Worm (Caenorhabditis elegans): ENCODE data around the gene gpa-12.

Gene gpa-12

ce11 chrX:9271886-9272285, 28.5 kb downstream of the gpa-12 start:
- TF ChIP-seq ZK185.1 (tag; optimal IDR thresholded peaks at IDR 0.05; ENCODE audit: poor library complexity, severe bottlenecking): peak; percentile 8
- peak; percentile 51 for TF ChIP-seq ets-4 (GFP tag; optimal IDR thresholded peaks at IDR 0.05)
- no peak for TF ChIP-seq ekl-4 (GFP tag; IDR thresholded peaks at IDR 0.05)
- no peak for TF ChIP-seq madf-10 (tag; optimal IDR thresholded peaks at IDR 0.05)
- peak; percentile 47 for TF ChIP-seq atf-7 (tag; optimal IDR thresholded peaks at IDR 0.05)
- peak; percentile 30; the same call in 1 of the 2 replicates for TF ChIP-seq hmg-1.2 (GFP tag; IDR thresholded peaks at IDR 0.05)
- TF ChIP-seq let-607 (tag; optimal IDR thresholded peaks at IDR 0.05): peak; percentile 65 to 84
- TF ChIP-seq snpc-1.1 (tag; optimal IDR thresholded peaks at IDR 0.05; ENCODE audit: insufficient read depth): no peak
- TF ChIP-seq nfyb-1 (GFP tag; IDR thresholded peaks at IDR 0.05): 0 out of 2 replicates have a peak, but pooled peaks have one; percentile 17
- no peak for TF ChIP-seq ceh-100 (GFP tag; IDR thresholded peaks at IDR 0.05)
- TF ChIP-seq nhr-80 (tag; optimal IDR thresholded peaks at IDR 0.05): peak; percentile 95
- peak; percentile 22 for TF ChIP-seq attf-5 (GFP tag; optimal IDR thresholded peaks at IDR 0.05)
- TF ChIP-seq ztf-22 (GFP tag; optimal IDR thresholded peaks at IDR 0.05): peak; percentile 1
- TF ChIP-seq ztf-26 (tag; optimal IDR thresholded peaks at IDR 0.05): peak; percentile 14

- TF ChIP-seq fkh-3 (tag; optimal IDR thresholded peaks at IDR 0.05) (no peak), mxl-1 (tag; optimal IDR thresholded peaks at IDR 0.05) (no peak), mcd-1 (GFP tag; IDR thresholded peaks at IDR 0.05) (no peak)
Observed at ce11 chrX:9274574-9274973, 31.2 kb downstream of the gpa-12 start, which contains the start of gene B0416.10. TSS of gene B0416.10 (minus strand) at chrX:9274674.

ce11 chrX:9278653-9279052, 35.3 kb downstream of the gpa-12 start, which contains the start of gene B0416.4:
TSS of gene B0416.4 (plus strand) at chrX:9278953.
- TF ChIP-seq let-526 (GFP tag; IDR thresholded peaks at IDR 0.05) (no peak), somi-1 (GFP tag; optimal IDR thresholded peaks at IDR 0.05) (no peak), attf-3 (GFP tag; conservative IDR thresholded peaks at IDR 0.05) (no peak), sptf-2 (GFP tag; optimal IDR thresholded peaks at IDR 0.05) (no peak), B0336.3 (GFP tag; IDR thresholded peaks at IDR 0.05) (no peak), tbx-9 (tag; optimal IDR thresholded peaks at IDR 0.05; ENCODE audit: borderline replicate concordance) (no peak), F57A8.1 (GFP tag; optimal IDR thresholded peaks at IDR 0.05) (no peak), madf-3 (GFP tag; IDR thresholded peaks at IDR 0.05) (no peak), snpc-1.1 (tag; optimal IDR thresholded peaks at IDR 0.05; ENCODE audit: insufficient read depth) (no peak), F37B4.10 (GFP tag; IDR thresholded peaks at IDR 0.05) (no peak), snpc-3.4 (tag; optimal IDR thresholded peaks at IDR 0.05) (no peak)

ce11 chrX:9283026-9283425, 39.7 kb downstream of the gpa-12 start, which contains the start of gene B0416.11:
TSS of gene B0416.11 (minus strand) at chrX:9283126.
- no peak for TF ChIP-seq ztf-18 (tag; optimal IDR thresholded peaks at IDR 0.05)

- TF ChIP-seq ztf-18 (tag; optimal IDR thresholded peaks at IDR 0.05): no peak
Observed at ce11 chrX:9291345-9291744, 48.0 kb downstream of the gpa-12 start, which contains the start of gene B0416.3. TSS of gene B0416.3 (plus strand) at chrX:9291645.

- TF ChIP-seq dox-1 (GFP tag; IDR thresholded peaks at IDR 0.05): no peak
- no peak for TF ChIP-seq snpc-1.1 (tag; optimal IDR thresholded peaks at IDR 0.05; ENCODE audit: insufficient read depth)
- TF ChIP-seq cebp-1 (GFP tag; IDR thresholded peaks at IDR 0.05): no peak
- peak; percentile 20 for TF ChIP-seq cebp-1 (tag; optimal IDR thresholded peaks at IDR 0.05)
- TF ChIP-seq nhr-80 (tag; optimal IDR thresholded peaks at IDR 0.05): peak; percentile 61
- TF ChIP-seq atf-7 (tag; optimal IDR thresholded peaks at IDR 0.05): peak; percentile 34
- no peak for TF ChIP-seq lin-35 (GFP tag; optimal IDR thresholded peaks at IDR 0.05)
- TF ChIP-seq aptf-3 (GFP tag; IDR thresholded peaks at IDR 0.05): no peak
Observed at ce11 chrX:9295471-9295870, 52.1 kb downstream of the gpa-12 start.

Measured in whole organism, young adult.